Worm (Caenorhabditis elegans): ENCODE data around the gene fbxa-42.
"Not testable (repeated sequence)": the region's sequence is repeated elsewhere in the genome, so short reads cannot be mapped to it uniquely, and the experiment has no call there.

Gene fbxa-42

ce11 chrIII:2261353-2261752, at the start of gene fbxa-42:
TSS of gene fbxa-42 (minus strand) at chrIII:2261453.
- TF ChIP-seq unc-62 (GFP tag; optimal IDR thresholded peaks at IDR 0.05): not testable (repeated sequence)

DNA sequence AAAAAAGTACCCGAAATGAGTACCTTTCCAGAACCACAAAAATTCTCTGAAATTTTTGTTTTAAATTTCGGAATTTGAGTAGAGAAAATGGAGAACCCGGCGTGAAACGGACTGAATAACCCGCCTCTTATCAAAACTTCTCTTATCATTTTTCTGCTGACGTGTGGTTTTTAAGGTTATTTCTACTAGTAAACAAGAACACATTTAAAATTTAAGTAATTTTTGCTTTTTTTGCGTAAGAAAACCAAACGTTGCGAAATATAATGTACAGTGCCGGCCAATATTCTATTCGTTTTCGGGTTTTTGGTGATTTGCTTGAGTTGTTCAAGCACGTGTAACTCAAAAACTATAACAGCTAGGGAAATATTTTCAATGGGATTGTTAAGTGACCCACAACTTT, 49.7 kb upstream of the fbxa-42 start:
- no peak for TF ChIP-seq unc-62 (GFP tag; optimal IDR thresholded peaks at IDR 0.05)

- no peak for TF ChIP-seq unc-62 (GFP tag; optimal IDR thresholded peaks at IDR 0.05)
Measured at ce11 chrIII:2308026-2308425, 46.8 kb upstream of the fbxa-42 start, which contains the start of the genes fbxa-1 and Y54F10BM.20. TSS of gene fbxa-1 (minus strand) at chrIII:2308126. TSS of gene Y54F10BM.20 (plus strand) at chrIII:2308256.

DNA sequence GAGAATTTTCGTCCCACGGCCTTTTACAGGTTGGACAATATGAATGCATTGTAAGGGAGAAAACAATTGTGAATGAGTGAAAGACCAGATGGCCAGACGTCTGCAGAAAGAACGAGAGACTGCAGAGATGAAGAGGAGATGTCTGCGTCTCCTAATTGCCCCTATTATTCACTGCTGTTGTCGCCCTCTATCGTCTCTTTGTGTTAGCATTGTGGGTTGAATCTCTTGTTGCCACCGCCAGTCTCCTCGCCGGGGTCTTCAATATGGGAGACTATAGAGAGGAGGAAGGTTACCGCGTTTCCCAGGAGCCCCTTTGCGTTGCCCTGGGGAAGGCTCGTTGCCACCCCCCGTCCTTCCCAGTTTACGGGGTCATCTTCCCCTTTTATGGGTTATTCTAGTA, 43.6 kb upstream of the fbxa-42 start, which contains the start of gene Y54F10BM.9:
Gene Y54F10BM.9 (minus strand): TSS at position 61 of the 400 bp plus-strand sequence.
- no peak for TF ChIP-seq unc-62 (GFP tag; optimal IDR thresholded peaks at IDR 0.05)

- no peak for TF ChIP-seq unc-62 (GFP tag; optimal IDR thresholded peaks at IDR 0.05)
Measured at ce11 chrIII:2304149-2304548, 42.9 kb upstream of the fbxa-42 start.

DNA sequence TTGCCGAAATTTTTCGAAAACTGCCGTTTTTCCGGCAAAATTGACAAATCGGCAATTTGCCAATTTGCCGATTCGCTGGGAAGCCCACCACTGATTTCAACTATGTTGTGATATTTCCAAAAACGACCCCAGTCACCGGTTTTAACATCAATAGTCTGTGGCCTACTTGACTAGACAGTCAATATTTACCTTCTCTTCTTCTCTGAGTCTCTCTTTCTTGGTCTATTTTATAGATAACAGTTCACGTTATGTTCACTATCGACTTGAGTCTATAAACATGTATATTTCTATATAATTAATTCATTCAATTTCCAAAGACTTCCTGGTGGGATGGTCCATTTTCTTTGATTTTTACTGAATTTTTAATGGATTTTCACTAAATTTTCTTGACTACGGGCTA, 33.5 kb upstream of the fbxa-42 start:
- TF ChIP-seq unc-62 (GFP tag; optimal IDR thresholded peaks at IDR 0.05): no peak

ce11 chrIII:2291139-2291538, 29.9 kb upstream of the fbxa-42 start, which contains the start of gene fbxa-219:
TSS of gene fbxa-219 (plus strand) at chrIII:2291415.
- no peak for TF ChIP-seq unc-62 (GFP tag; optimal IDR thresholded peaks at IDR 0.05)

ce11 chrIII:2288261-2288660, 27.0 kb upstream of the fbxa-42 start:
- no peak for TF ChIP-seq unc-62 (GFP tag; optimal IDR thresholded peaks at IDR 0.05)

DNA sequence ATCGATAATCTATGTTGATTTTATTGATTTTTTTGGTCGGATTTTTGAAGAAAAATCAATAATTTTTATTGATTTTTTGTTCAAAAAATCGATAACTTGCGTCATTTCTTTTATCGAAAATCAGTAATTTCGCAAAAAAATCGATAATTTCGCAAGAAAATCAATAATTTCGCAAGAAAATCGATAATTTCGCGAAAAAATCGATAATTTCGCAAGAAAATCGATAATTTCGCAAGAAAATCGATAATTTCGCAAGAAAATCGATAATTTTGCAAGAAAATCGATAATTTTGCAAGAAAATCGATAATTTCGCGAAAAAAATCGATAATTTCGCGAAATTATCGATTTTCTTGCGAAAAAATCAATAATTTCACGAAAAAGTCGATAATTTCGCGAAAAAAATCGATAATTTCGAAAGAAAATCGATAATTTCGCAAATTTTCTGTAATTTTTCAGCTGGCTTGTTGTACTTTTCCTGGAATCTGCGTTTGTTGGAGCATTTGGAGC, 22.1 kb upstream of the fbxa-42 start:
- TF ChIP-seq unc-62 (GFP tag; optimal IDR thresholded peaks at IDR 0.05): no peak

- TF ChIP-seq unc-62 (GFP tag; optimal IDR thresholded peaks at IDR 0.05): no peak
Measured at ce11 chrIII:2281975-2282957, 21.0 kb upstream of the fbxa-42 start, which contains the start of gene Y54F10BM.3. TSS of gene Y54F10BM.3 (plus strand) at chrIII:2282025.

- no peak for TF ChIP-seq unc-62 (GFP tag; optimal IDR thresholded peaks at IDR 0.05)
Measured at ce11 chrIII:2280569-2280968, 19.3 kb upstream of the fbxa-42 start, which contains the start of gene Y54F10BM.22. TSS of gene Y54F10BM.22 (plus strand) at chrIII:2280899.

ce11 chrIII:2279457-2279856, 18.2 kb upstream of the fbxa-42 start, which contains the start of gene Y54F10BM.23:
TSS of gene Y54F10BM.23 (minus strand) at chrIII:2279557.
- no peak for TF ChIP-seq unc-62 (GFP tag; optimal IDR thresholded peaks at IDR 0.05)

DNA sequence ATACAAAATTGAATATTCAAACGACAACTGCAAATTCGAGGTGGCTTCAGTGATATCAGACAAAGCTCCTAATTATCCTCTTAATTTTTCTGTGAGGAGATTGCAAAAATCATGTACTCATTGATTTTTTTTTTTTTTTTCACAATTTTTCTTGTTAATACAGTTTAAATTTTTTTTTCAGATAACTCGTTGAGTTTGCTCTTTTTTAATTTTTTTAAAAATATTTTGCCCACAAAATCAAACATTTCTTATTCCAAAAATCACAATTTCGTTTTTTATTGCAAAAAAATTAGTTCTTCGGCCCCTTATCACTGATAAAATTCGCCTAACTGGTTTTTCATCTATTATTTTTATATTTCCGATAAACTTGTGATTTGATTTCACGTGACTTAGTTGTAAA, 15.6 kb upstream of the fbxa-42 start, which contains the start of gene Y54F10BM.21:
Gene Y54F10BM.21 (plus strand): TSS at position 301 of the 400 bp plus-strand sequence.
- no peak for TF ChIP-seq unc-62 (GFP tag; optimal IDR thresholded peaks at IDR 0.05)

- TF ChIP-seq unc-62 (GFP tag; optimal IDR thresholded peaks at IDR 0.05): no peak
Measured at ce11 chrIII:2272732-2273131, 11.5 kb upstream of the fbxa-42 start, which contains the start of gene fbxa-39. TSS of gene fbxa-39 (plus strand) at chrIII:2273032.

DNA sequence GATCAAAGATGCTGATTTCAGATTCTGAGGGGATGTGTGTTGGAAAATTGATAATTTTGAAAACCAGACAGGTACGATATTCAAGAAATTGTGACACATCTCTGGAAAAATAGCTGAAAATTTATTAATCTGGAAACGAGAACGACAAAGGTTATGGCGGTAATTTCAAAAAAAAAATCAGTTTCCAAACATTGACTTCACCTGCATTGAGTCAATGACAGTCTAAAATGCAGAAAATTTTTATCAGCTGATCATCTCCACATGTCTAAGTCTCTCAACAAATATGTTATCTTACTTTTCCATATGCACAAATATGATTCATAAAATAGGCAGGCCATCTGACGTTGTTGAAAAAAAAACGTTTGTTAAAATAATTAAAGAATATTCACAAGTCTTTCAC, 10.8 kb upstream of the fbxa-42 start, which contains the start of gene fbxa-48:
Gene fbxa-48 (minus strand): TSS at position 101 of the 400 bp plus-strand sequence.
- no peak for TF ChIP-seq unc-62 (GFP tag; optimal IDR thresholded peaks at IDR 0.05)
